Fruit fly (Drosophila melanogaster) whole organism: ENCODE data around the gene alpha-Est4.

Source experiments
- CG8478 ChIP-seq: fragments of >200 bp; optimal IDR thresholded peaks from 2 replicates; lab custom pipeline; 2018; ENCODE audit warnings: inconsistent platforms
- Dll ChIP-seq: fragments of >200 bp; optimal IDR thresholded peaks from 2 replicates; lab custom pipeline; 2017
- EcR ChIP-seq, 2 experiments: fragments of >200 bp; optimal IDR thresholded peaks; 2 replicates each; lab custom pipeline; 2017; ENCODE audit warnings: missing biosample characterization in 2 of 2, missing genetic modification characterization in 2 of 2, missing genetic modification reagents in 2 of 2
- pan ChIP-seq: fragments of >200 bp; optimal IDR thresholded peaks from 2 replicates; lab custom pipeline; 2017
- psq ChIP-seq: fragments of >200 bp; optimal IDR thresholded peaks from 2 replicates; lab custom pipeline; 2017
- usp ChIP-seq: fragments of >200 bp; optimal IDR thresholded peaks from 2 replicates; lab custom pipeline; 2017; ENCODE audit warnings: missing biosample characterization, missing genetic modification characterization, mixed read lengths

alpha-Est4 gene

dm6 chr3R:7499488-7499887 lies 38.9 kb downstream of the alpha-Est4 start:
- TF ChIP-seq pan (lab: Kevin White, UChicago) (no peak), CG8478 (lab: Kevin White, UChicago) (no peak), Dll (lab: Kevin White, UChicago) (no peak), EcR (GFP tag; optimal IDR thresholded peaks at IDR 0.05; lab: Kevin White, UChicago) (no peak), usp (GFP tag; lab: Kevin White, UChicago) (no peak), psq (no peak)

dm6 chr3R:7497488-7497887 lies 40.9 kb downstream of the alpha-Est4 start:
- TF ChIP-seq psq = no peak
- TF ChIP-seq EcR (GFP tag; optimal IDR thresholded peaks at IDR 0.05; lab: Kevin White, UChicago) = no peak
- TF ChIP-seq CG8478 (lab: Kevin White, UChicago) = no peak
- no peak for TF ChIP-seq Dll (lab: Kevin White, UChicago)
- TF ChIP-seq usp (GFP tag; lab: Kevin White, UChicago) = no peak
- no peak for TF ChIP-seq pan (lab: Kevin White, UChicago)

dm6 chr3R:7493745-7494144 lies 44.7 kb downstream of the alpha-Est4 start, which contains the start of gene alpha-Est10:
Gene alpha-Est10 (minus strand): TSS chr3R:7493845.
- TF ChIP-seq psq = no peak
- TF ChIP-seq Dll (lab: Kevin White, UChicago) = no peak
- TF ChIP-seq CG8478 (lab: Kevin White, UChicago) = no peak
- TF ChIP-seq usp (GFP tag; lab: Kevin White, UChicago) = no peak

dm6 chr3R:7493171-7493570 lies 45.2 kb downstream of the alpha-Est4 start, which contains the start of gene CG42656:
Gene CG42656 (minus strand): TSS chr3R:7493271.
- TF ChIP-seq usp (GFP tag; lab: Kevin White, UChicago) (no peak), EcR (GFP tag; optimal IDR thresholded peaks at IDR 0.05; lab: Kevin White, UChicago) (no peak), Dll (lab: Kevin White, UChicago) (no peak), CG8478 (lab: Kevin White, UChicago) (no peak), pan (lab: Kevin White, UChicago) (no peak), psq (no peak)

dm6 chr3R:7492099-7492498 lies 46.3 kb downstream of the alpha-Est4 start:
- TF ChIP-seq EcR (GFP tag; optimal IDR thresholded peaks at IDR 0.05; lab: Kevin White, UChicago) (no peak), usp (GFP tag; lab: Kevin White, UChicago) (no peak), CG8478 (lab: Kevin White, UChicago) (no peak), psq (no peak), pan (lab: Kevin White, UChicago) (peak; percentile 9)

dm6 chr3R:7491453-7491853 lies 47.0 kb downstream of the alpha-Est4 start:
- TF ChIP-seq EcR (GFP tag; optimal IDR thresholded peaks at IDR 0.05; lab: Kevin White, UChicago) (peak in 1 of 2 experiments; percentile 17), usp (GFP tag; lab: Kevin White, UChicago) (no peak)

dm6 chr3R:7490884-7491283 lies 47.5 kb downstream of the alpha-Est4 start:
- TF ChIP-seq pan (lab: Kevin White, UChicago) (no peak), EcR (GFP tag; optimal IDR thresholded peaks at IDR 0.05; lab: Kevin White, UChicago) (no peak), CG8478 (lab: Kevin White, UChicago) (no peak), Dll (lab: Kevin White, UChicago) (no peak), usp (GFP tag; lab: Kevin White, UChicago) (no peak)

- TF ChIP-seq Dll (lab: Kevin White, UChicago) = no peak
Observed at dm6 chr3R:7489902-7490301, 48.5 kb downstream of the alpha-Est4 start.
